Fruit fly (Drosophila melanogaster): ENCODE results near the gene Acp32CD.

DNA sequence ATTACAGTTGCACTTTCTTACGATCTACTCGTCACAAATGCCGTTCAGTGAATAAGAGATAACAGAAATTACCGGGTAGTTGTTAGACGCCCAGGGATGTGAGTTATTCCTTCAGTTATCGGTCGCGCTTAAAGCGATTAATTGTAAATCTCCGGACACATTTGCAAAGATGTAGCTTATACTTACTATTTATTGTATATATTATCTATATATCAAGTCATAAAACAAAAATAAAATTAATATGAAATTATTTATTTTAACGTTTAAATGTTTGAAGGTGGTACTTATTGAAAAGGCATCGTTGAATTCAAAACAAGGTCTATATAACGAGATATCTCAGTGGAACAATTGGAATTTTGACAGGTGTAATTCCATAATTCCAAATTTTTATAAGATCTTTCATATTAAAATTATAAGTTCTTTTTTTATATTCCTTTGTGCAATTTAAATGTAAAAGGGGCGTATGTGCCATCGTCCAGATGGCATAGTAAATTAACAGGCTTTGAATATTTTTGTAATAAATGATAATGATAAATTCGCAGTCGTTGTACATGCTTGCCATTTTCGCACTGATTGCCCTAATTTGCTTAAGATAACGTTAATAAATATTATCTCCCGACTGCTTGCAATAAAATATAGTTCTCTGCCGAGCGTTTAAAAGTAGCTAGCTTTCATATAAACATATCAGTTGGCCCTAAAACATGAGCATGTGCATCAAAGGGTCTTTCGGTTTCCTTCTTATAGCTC lies 13.9 kb upstream of the Acp32CD start, which contains the start of the genes aub and lectin-33A:
- no peak for TF ChIP-seq pad (GFP tag; optimal IDR thresholded peaks at IDR 0.05)
- TF ChIP-seq cic (GFP tag; optimal IDR thresholded peaks at IDR 0.05), result no peak
- no peak for TF ChIP-seq kay (GFP tag; ENCODE audit: borderline replicate concordance)
- TF ChIP-seq Clk (GFP tag; optimal IDR thresholded peaks at IDR 0.05), result no peak
- TF ChIP-seq CG7045 (GFP tag; optimal IDR thresholded peaks at IDR 0.05), result no peak
- TF ChIP-seq CG33017 (tag; optimal IDR thresholded peaks at IDR 0.05), result no peak
- no peak for TF ChIP-seq CG5204 (GFP tag; optimal IDR thresholded peaks at IDR 0.05)

All from whole organism, adult.